Worm (Caenorhabditis elegans): Measurements from ENCODE around the gene F55C5.10.

F55C5.10 gene

ce11 chrV:12300780-12301460 lies 17.6 kb downstream of the F55C5.10 start:
- TF ChIP-seq tbx-37 (GFP tag; conservative IDR thresholded peaks at IDR 0.05) (no peak), hnd-1 (tag; optimal IDR thresholded peaks at IDR 0.05) (no peak), tbx-11 (GFP tag; IDR thresholded peaks at IDR 0.05) (no peak), ceh-13 (GFP tag; optimal IDR thresholded peaks at IDR 0.05) (no peak), F13C5.2 (tag; optimal IDR thresholded peaks at IDR 0.05) (no peak), ceh-36 (tag; optimal IDR thresholded peaks at IDR 0.05) (no peak), hmbx-1 (tag; optimal IDR thresholded peaks at IDR 0.05) (no peak), scrt-1 (GFP tag; IDR thresholded peaks at IDR 0.05) (no peak), B0310.2 (tag; optimal IDR thresholded peaks at IDR 0.05) (no peak), hmg-4 (GFP tag; optimal IDR thresholded peaks at IDR 0.05) (no peak), ama-1 (optimal IDR thresholded peaks at IDR 0.05) (no peak), aly-1 (tag; optimal IDR thresholded peaks at IDR 0.05) (no peak), pes-1 (GFP tag; IDR thresholded peaks at IDR 0.05) (no peak), sea-1 (GFP tag; conservative IDR thresholded peaks at IDR 0.05) (no peak), tra-4 (tag; optimal IDR thresholded peaks at IDR 0.05) (no peak), ets-7 (tag; optimal IDR thresholded peaks at IDR 0.05) (no peak), flt-1 (GFP tag; IDR thresholded peaks at IDR 0.05) (no peak)

ce11 chrV:12301985-12302591 lies 18.8 kb downstream of the F55C5.10 start, which contains the start of the genes frm-7 and F55C5.17:
Gene frm-7, plus strand, starts transcription at chrV:12302484.
Gene F55C5.17, plus strand, starts transcription at chrV:12302541.
- TF ChIP-seq ama-1 (optimal IDR thresholded peaks at IDR 0.05) (no peak), sea-1 (GFP tag; conservative IDR thresholded peaks at IDR 0.05) (no peak), scrt-1 (GFP tag; IDR thresholded peaks at IDR 0.05) (no peak), tbx-11 (GFP tag; IDR thresholded peaks at IDR 0.05) (no peak), flt-1 (GFP tag; IDR thresholded peaks at IDR 0.05) (no peak), ceh-36 (tag; optimal IDR thresholded peaks at IDR 0.05) (no peak), tra-4 (tag; optimal IDR thresholded peaks at IDR 0.05) (no peak), ceh-13 (GFP tag; optimal IDR thresholded peaks at IDR 0.05) (no peak), ets-7 (tag; optimal IDR thresholded peaks at IDR 0.05) (no peak), hmg-4 (GFP tag; optimal IDR thresholded peaks at IDR 0.05) (no peak), hnd-1 (tag; optimal IDR thresholded peaks at IDR 0.05) (no peak), F13C5.2 (tag; optimal IDR thresholded peaks at IDR 0.05) (no peak), tbx-37 (GFP tag; conservative IDR thresholded peaks at IDR 0.05) (no peak), B0310.2 (tag; optimal IDR thresholded peaks at IDR 0.05) (no peak), hmbx-1 (tag; optimal IDR thresholded peaks at IDR 0.05) (no peak), aly-1 (tag; optimal IDR thresholded peaks at IDR 0.05) (no peak), pes-1 (GFP tag; IDR thresholded peaks at IDR 0.05) (no peak)

- TF ChIP-seq tra-4 (tag; optimal IDR thresholded peaks at IDR 0.05) = peak; percentile 99
- peak; percentile 100 for TF ChIP-seq tbx-11 (GFP tag; IDR thresholded peaks at IDR 0.05)
- TF ChIP-seq ama-1 (optimal IDR thresholded peaks at IDR 0.05) = peak; percentile 87
- TF ChIP-seq aly-1 (tag; optimal IDR thresholded peaks at IDR 0.05) = peak; percentile 100
- peak; percentile 99 for TF ChIP-seq ets-7 (tag; optimal IDR thresholded peaks at IDR 0.05)
- TF ChIP-seq hmbx-1 (tag; optimal IDR thresholded peaks at IDR 0.05) = peak; percentile 96
- TF ChIP-seq pes-1 (GFP tag; IDR thresholded peaks at IDR 0.05) = peak; percentile 99
- TF ChIP-seq scrt-1 (GFP tag; IDR thresholded peaks at IDR 0.05) = peak; percentile 100
- TF ChIP-seq hmg-4 (GFP tag; optimal IDR thresholded peaks at IDR 0.05) = peak; percentile 100
- TF ChIP-seq B0310.2 (tag; optimal IDR thresholded peaks at IDR 0.05) = peak; percentile 100
- TF ChIP-seq hnd-1 (tag; optimal IDR thresholded peaks at IDR 0.05) = peak; percentile 98
- TF ChIP-seq tbx-37 (GFP tag; conservative IDR thresholded peaks at IDR 0.05) = peak; percentile 100
- peak; percentile 100 for TF ChIP-seq ceh-13 (GFP tag; optimal IDR thresholded peaks at IDR 0.05)
- peak; percentile 100 for TF ChIP-seq sea-1 (GFP tag; conservative IDR thresholded peaks at IDR 0.05)
- TF ChIP-seq flt-1 (GFP tag; IDR thresholded peaks at IDR 0.05) = peak; percentile 100
- TF ChIP-seq F13C5.2 (tag; optimal IDR thresholded peaks at IDR 0.05) = peak; percentile 100
- peak; percentile 98 for TF ChIP-seq ceh-36 (tag; optimal IDR thresholded peaks at IDR 0.05)
Measured at ce11 chrV:12303453-12304077, 20.3 kb downstream of the F55C5.10 start.

ce11 chrV:12305677-12306076 lies 22.4 kb downstream of the F55C5.10 start:
- TF ChIP-seq pes-1 (GFP tag; IDR thresholded peaks at IDR 0.05) (no peak), tra-4 (tag; optimal IDR thresholded peaks at IDR 0.05) (no peak), scrt-1 (GFP tag; IDR thresholded peaks at IDR 0.05) (no peak), aly-1 (tag; optimal IDR thresholded peaks at IDR 0.05) (no peak), B0310.2 (tag; optimal IDR thresholded peaks at IDR 0.05) (no peak), ceh-13 (GFP tag; optimal IDR thresholded peaks at IDR 0.05) (no peak), flt-1 (GFP tag; IDR thresholded peaks at IDR 0.05) (no peak), hmg-4 (GFP tag; optimal IDR thresholded peaks at IDR 0.05) (no peak), ets-7 (tag; optimal IDR thresholded peaks at IDR 0.05) (no peak), ama-1 (optimal IDR thresholded peaks at IDR 0.05) (no peak), ceh-36 (tag; optimal IDR thresholded peaks at IDR 0.05) (no peak), F13C5.2 (tag; optimal IDR thresholded peaks at IDR 0.05) (no peak), sea-1 (GFP tag; conservative IDR thresholded peaks at IDR 0.05) (no peak), tbx-37 (GFP tag; conservative IDR thresholded peaks at IDR 0.05) (no peak), hnd-1 (tag; optimal IDR thresholded peaks at IDR 0.05) (no peak), tbx-11 (GFP tag; IDR thresholded peaks at IDR 0.05) (no peak), hmbx-1 (tag; optimal IDR thresholded peaks at IDR 0.05) (no peak)

ce11 chrV:12307011-12307540 lies 23.8 kb downstream of the F55C5.10 start, which contains the start of gene srg-45:
Gene srg-45, plus strand, starts transcription at chrV:12307490.
- TF ChIP-seq hmg-4 (GFP tag; optimal IDR thresholded peaks at IDR 0.05) = no peak
- TF ChIP-seq tbx-37 (GFP tag; conservative IDR thresholded peaks at IDR 0.05) = no peak
- TF ChIP-seq sea-1 (GFP tag; conservative IDR thresholded peaks at IDR 0.05) = no peak
- TF ChIP-seq ama-1 (optimal IDR thresholded peaks at IDR 0.05) = no peak
- TF ChIP-seq ceh-36 (tag; optimal IDR thresholded peaks at IDR 0.05) = no peak
- TF ChIP-seq ets-7 (tag; optimal IDR thresholded peaks at IDR 0.05) = no peak
- TF ChIP-seq hmbx-1 (tag; optimal IDR thresholded peaks at IDR 0.05) = no peak
- TF ChIP-seq pes-1 (GFP tag; IDR thresholded peaks at IDR 0.05) = no peak
- no peak for TF ChIP-seq F13C5.2 (tag; optimal IDR thresholded peaks at IDR 0.05)
- TF ChIP-seq ceh-13 (GFP tag; optimal IDR thresholded peaks at IDR 0.05) = no peak

ce11 chrV:12310256-12310655 lies 27.0 kb downstream of the F55C5.10 start, which contains the start of gene hpo-30:
Gene hpo-30, minus strand, starts transcription at chrV:12310356.
- TF ChIP-seq F13C5.2 (tag; optimal IDR thresholded peaks at IDR 0.05) = no peak
- no peak for TF ChIP-seq ama-1 (optimal IDR thresholded peaks at IDR 0.05)
- TF ChIP-seq tbx-11 (GFP tag; IDR thresholded peaks at IDR 0.05) = no peak
- TF ChIP-seq sea-1 (GFP tag; conservative IDR thresholded peaks at IDR 0.05) = no peak
- TF ChIP-seq hmg-4 (GFP tag; optimal IDR thresholded peaks at IDR 0.05) = no peak
- TF ChIP-seq ceh-36 (tag; optimal IDR thresholded peaks at IDR 0.05) = no peak
- TF ChIP-seq pes-1 (GFP tag; IDR thresholded peaks at IDR 0.05) = no peak
- no peak for TF ChIP-seq tra-4 (tag; optimal IDR thresholded peaks at IDR 0.05)
- TF ChIP-seq tbx-37 (GFP tag; conservative IDR thresholded peaks at IDR 0.05) = no peak
- TF ChIP-seq ceh-13 (GFP tag; optimal IDR thresholded peaks at IDR 0.05) = no peak
- TF ChIP-seq ets-7 (tag; optimal IDR thresholded peaks at IDR 0.05) = no peak
- TF ChIP-seq hnd-1 (tag; optimal IDR thresholded peaks at IDR 0.05) = no peak
- no peak for TF ChIP-seq flt-1 (GFP tag; IDR thresholded peaks at IDR 0.05)
- TF ChIP-seq aly-1 (tag; optimal IDR thresholded peaks at IDR 0.05) = no peak
- TF ChIP-seq hmbx-1 (tag; optimal IDR thresholded peaks at IDR 0.05) = no peak
- TF ChIP-seq scrt-1 (GFP tag; IDR thresholded peaks at IDR 0.05) = no peak

Data from whole organism, early embryonic.